Fruit fly (Drosophila melanogaster) Kc167 (cell line): ENCODE measurements around the gene Amt.

Experiments
- Myc ChIP-seq: fragments of >200 bp; optimal IDR thresholded peaks from 2 replicates; lab custom pipeline; 2017; ENCODE audit warnings: missing external identifiers
- Sin3A ChIP-seq: fragments of >200 bp; optimal IDR thresholded peaks from 2 replicates; lab custom pipeline; 2018; ENCODE audit warnings: missing external identifiers
- h ChIP-seq: fragments of >200 bp; optimal IDR thresholded peaks from 3 replicates; lab custom pipeline; 2018; ENCODE audit warnings: missing external identifiers
- insv ChIP-seq: fragments of >200 bp; optimal IDR thresholded peaks from 3 replicates; lab custom pipeline; 2018; ENCODE audit warnings: missing external identifiers
- psq ChIP-seq: fragments of >200 bp; optimal IDR thresholded peaks from 2 replicates; lab custom pipeline; 2017; ENCODE audit warnings: missing external identifiers
- ttk ChIP-seq: sonication (Bioruptor generic); optimal IDR thresholded peaks from 2 replicates; lab custom pipeline; 2017; ENCODE audit warnings: missing external identifiers

Amt gene

DNA sequence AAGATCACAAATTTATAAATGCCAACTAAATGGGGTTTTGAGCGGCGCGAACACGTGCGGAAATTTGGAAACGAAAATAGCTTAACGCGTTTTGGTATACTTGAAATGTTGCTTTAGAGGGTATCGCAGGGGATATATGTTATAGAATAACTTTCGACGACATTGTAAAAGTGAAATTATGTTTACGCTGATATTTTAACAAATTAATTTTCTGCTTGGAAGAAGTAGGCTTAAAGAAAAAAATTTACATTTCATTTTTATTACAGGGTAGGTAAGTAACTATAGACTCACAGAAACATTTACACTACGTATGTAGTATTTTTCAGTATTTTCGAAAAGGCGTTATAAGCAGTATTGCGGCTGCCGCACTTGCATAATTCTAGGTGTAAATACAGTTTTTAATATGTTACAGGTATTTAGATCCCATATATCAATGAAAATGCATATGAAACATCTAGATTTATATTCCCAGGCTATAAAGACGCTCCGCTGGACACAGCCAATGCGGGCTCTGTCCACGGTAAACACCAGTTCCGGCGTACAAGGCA is 19.5 kb downstream of the Amt start, which contains the start of the genes Art3 and mRpS10:
Gene Art3, minus strand, starts transcription at position 80 of the 548 bp plus-strand sequence.
Gene mRpS10, plus strand, starts transcription at position 337 of the 548 bp plus-strand sequence.
- TF ChIP-seq Myc (lab: Kevin White, UChicago), result no peak
- no peak for TF ChIP-seq ttk (lab: Kevin White, UChicago)
- no peak for TF ChIP-seq Sin3A
- no peak for TF ChIP-seq h (lab: Kevin White, UChicago)

- TF ChIP-seq Myc (lab: Kevin White, UChicago) (no peak), psq (lab: Kevin White, UChicago) (no peak), h (lab: Kevin White, UChicago) (no peak), insv (lab: Kevin White, UChicago) (no peak), Sin3A (no peak), ttk (lab: Kevin White, UChicago) (no peak)
These were observed 23.6 kb downstream of the Amt start, which contains the start of the genes CG31344 and Caf1-55 for dm6 chr3R:15225279-15225730. CG31344 (minus strand) TSS chr3R:15225329. Caf1-55 (plus strand) TSS chr3R:15225576.

- TF ChIP-seq Sin3A, result no peak
These were observed 26.0 kb downstream of the Amt start, which contains the start of gene Polr2G for dm6 chr3R:15222973-15223372. Polr2G (minus strand) TSS chr3R:15223180.

- no peak for TF ChIP-seq Sin3A
- no peak for TF ChIP-seq h (lab: Kevin White, UChicago)
- no peak for TF ChIP-seq psq (lab: Kevin White, UChicago)
- TF ChIP-seq ttk (lab: Kevin White, UChicago), result no peak
- TF ChIP-seq Myc (lab: Kevin White, UChicago), result no peak
- no peak for TF ChIP-seq insv (lab: Kevin White, UChicago)
These were observed 29.9 kb downstream of the Amt start, which contains the start of the genes SIDL and CG12241 for dm6 chr3R:15218824-15219576. SIDL (minus strand) TSS chr3R:15218874. CG12241 (plus strand) TSS chr3R:15219256.

DNA sequence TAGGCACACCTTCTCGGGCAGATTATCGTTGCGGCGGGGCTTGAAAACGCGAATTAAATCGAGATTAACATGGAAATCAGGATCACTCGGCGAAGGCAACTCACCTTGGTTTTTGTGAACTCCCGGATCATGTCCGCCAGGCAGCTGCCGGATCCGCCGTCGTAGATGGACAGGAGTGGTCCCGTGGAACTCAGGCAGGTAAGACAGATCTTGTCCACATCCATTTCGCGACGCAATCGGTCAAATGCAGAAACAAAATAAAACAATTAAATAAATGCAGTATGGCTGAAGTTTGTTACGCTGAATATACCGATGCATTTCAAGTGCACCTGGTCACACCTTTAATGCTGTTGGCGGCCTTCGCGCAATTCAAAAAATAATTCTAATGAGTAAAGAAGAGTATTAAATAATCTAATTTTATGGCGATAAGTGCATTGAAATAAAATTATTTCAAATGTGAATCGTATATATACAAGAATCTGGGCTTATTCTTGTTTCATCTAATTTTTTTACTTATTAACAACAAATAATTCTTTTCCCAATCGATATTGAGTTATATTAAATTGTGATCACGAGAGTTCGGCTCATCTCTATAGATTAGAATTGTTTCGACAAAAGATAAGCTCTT is 35.5 kb downstream of the Amt start, which contains the start of the genes CG6654 and CG4210:
Gene CG6654, minus strand, starts transcription at position 297 of the 628 bp plus-strand sequence.
Gene CG4210, plus strand, starts transcription at position 613 of the 628 bp plus-strand sequence.
- TF ChIP-seq insv (lab: Kevin White, UChicago), result no peak
- no peak for TF ChIP-seq Myc (lab: Kevin White, UChicago)
- TF ChIP-seq psq (lab: Kevin White, UChicago), result no peak
- no peak for TF ChIP-seq h (lab: Kevin White, UChicago)

DNA sequence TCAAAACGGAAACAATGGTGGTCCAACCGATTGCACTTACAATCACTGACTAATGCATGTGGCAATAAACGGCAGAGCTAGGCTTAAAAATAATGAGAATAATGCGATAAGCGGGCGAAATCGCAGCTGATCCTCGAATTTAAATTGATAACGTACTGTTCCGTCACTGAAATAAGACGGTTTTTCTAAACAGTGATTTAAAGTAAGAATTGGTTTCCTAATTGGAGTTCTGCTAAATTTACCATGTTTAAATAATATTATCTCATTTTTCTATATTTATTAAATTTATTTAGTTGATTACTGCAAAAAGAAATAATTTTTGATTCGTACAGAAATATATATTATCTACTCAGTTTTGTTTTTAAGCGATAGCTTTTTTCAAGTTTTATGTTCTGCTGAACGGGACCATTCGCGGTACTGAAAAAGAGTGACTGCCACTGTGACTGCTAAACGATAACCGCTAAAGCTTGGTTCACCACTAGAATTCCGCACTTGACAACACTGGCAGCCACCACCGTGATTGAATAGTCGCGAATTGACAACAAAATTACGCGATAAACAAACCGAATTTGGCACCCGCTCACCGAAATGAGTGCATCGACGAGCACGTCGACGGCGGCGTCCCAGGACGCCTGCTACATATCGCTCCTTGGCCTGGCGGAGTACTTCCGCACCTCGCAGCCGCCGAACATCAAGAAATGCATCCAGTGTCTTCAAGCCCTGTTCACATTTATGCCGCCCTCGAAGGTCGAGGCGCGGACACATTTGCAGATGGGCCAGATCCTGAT is 40.0 kb downstream of the Amt start, which contains the start of the genes Spn88Eb and Mau2:
Gene Spn88Eb, minus strand, starts transcription at position 51 of the 788 bp plus-strand sequence.
Gene Mau2, plus strand, starts transcription at position 493 of the 788 bp plus-strand sequence.
- TF ChIP-seq h (lab: Kevin White, UChicago) (no peak), Sin3A (no peak), Myc (lab: Kevin White, UChicago) (no peak), psq (lab: Kevin White, UChicago) (no peak), insv (lab: Kevin White, UChicago) (no peak)

dm6 chr3R:15206273-15206672 is 42.7 kb downstream of the Amt start, which contains the start of gene Spn88Ea:
Spn88Ea (minus strand) TSS chr3R:15206447.
- TF ChIP-seq Sin3A (no peak), ttk (lab: Kevin White, UChicago) (no peak), Myc (lab: Kevin White, UChicago) (no peak), insv (lab: Kevin White, UChicago) (no peak), psq (lab: Kevin White, UChicago) (no peak), h (lab: Kevin White, UChicago) (no peak)

DNA sequence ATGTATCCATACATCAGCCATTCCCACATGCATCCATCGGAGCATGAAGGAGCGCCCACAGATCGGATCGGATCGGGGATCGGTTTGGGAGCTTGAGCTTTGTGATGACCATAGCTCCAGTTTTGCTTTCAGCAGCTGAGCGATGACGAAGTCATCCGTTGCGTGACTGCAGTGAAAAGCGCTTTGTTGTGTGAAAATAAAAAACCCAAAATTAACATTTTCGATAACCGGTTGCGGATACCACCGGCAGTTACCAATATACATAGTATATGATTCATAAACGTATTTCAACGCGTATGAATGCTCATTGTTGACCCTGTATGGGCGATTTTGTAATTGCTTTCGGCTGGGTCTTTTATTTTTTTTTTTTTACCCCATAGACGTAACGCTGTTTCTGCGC is 43.7 kb downstream of the Amt start:
- no peak for TF ChIP-seq insv (lab: Kevin White, UChicago)
- no peak for TF ChIP-seq Myc (lab: Kevin White, UChicago)
- no peak for TF ChIP-seq Sin3A
- TF ChIP-seq h (lab: Kevin White, UChicago), result no peak
- TF ChIP-seq ttk (lab: Kevin White, UChicago), result no peak
- TF ChIP-seq psq (lab: Kevin White, UChicago), result no peak

- TF ChIP-seq Myc (lab: Kevin White, UChicago) (no peak), ttk (lab: Kevin White, UChicago) (no peak), insv (lab: Kevin White, UChicago) (no peak), Sin3A (no peak), psq (lab: Kevin White, UChicago) (no peak), h (lab: Kevin White, UChicago) (no peak)
These were observed 50.7 kb downstream of the Amt start for dm6 chr3R:15198052-15198793.

dm6 chr3R:15197373-15197772 is 51.6 kb downstream of the Amt start:
- TF ChIP-seq Myc (lab: Kevin White, UChicago) (no peak), psq (lab: Kevin White, UChicago) (no peak), h (lab: Kevin White, UChicago) (no peak), Sin3A (no peak), insv (lab: Kevin White, UChicago) (no peak), ttk (lab: Kevin White, UChicago) (no peak)
